Fruit fly (Drosophila melanogaster): ENCODE data around the gene CG43850.
A peak's percentile ranks its signal among the peaks of the same experiment; 100 is the strongest.

Gene CG43850

dm6 chr2L:13460911-13461866, 46.0 kb downstream of the CG43850 start, which contains the start of gene CG46308 (continued):
- TF ChIP-seq CG34406 (GFP tag; optimal IDR thresholded peaks at IDR 0.05) (peak; percentile 24), Hr4 (GFP tag; optimal IDR thresholded peaks at IDR 0.05) (peak; percentile 53), topi (GFP tag; optimal IDR thresholded peaks at IDR 0.05) (peak; percentile 54), salr (GFP tag; optimal IDR thresholded peaks at IDR 0.05) (no peak), CG15336 (GFP tag; IDR thresholded peaks at IDR 0.05) (no peak), CG31627 (GFP tag; optimal IDR thresholded peaks at IDR 0.05) (peak; percentile 19), eg (GFP tag; IDR thresholded peaks at IDR 0.05) (no peak), OdsH (GFP tag; optimal IDR thresholded peaks at IDR 0.05) (peak; percentile 48), achi (GFP tag; optimal IDR thresholded peaks at IDR 0.05) (peak; percentile 48), Lpt (GFP tag; optimal IDR thresholded peaks at IDR 0.05) (no peak), CG7368 (GFP tag; optimal IDR thresholded peaks at IDR 0.05) (no peak)

All from whole organism, prepupa.